Fruit fly (Drosophila melanogaster): ENCODE results near the gene CG17110.

CG17110 gene

dm6 chr3R:23048690-23049118 lies 42.8 kb upstream of the CG17110 start (continued):
- peak; percentile 78 for TF ChIP-seq CG17385 (GFP tag; optimal IDR thresholded peaks at IDR 0.05)
- peak; percentile 74 for TF ChIP-seq Xbp1 (GFP tag; optimal IDR thresholded peaks at IDR 0.05)
- TF ChIP-seq unc-4 (GFP tag; IDR thresholded peaks at IDR 0.05; ENCODE audit: partially characterized antibody), result no peak
- peak; percentile 63 for TF ChIP-seq CG11723 (GFP tag; optimal IDR thresholded peaks at IDR 0.05)
- peak; percentile 73 for TF ChIP-seq CG6689 (GFP tag; IDR thresholded peaks at IDR 0.05)
- TF ChIP-seq CG9797 (GFP tag; optimal IDR thresholded peaks at IDR 0.05), result no peak
- TF ChIP-seq twi (tag; optimal IDR thresholded peaks at IDR 0.05), result peak; percentile 24
- TF ChIP-seq CG12104 (GFP tag; optimal IDR thresholded peaks at IDR 0.05), result peak; percentile 66
- TF ChIP-seq CG6813 (GFP tag; optimal IDR thresholded peaks at IDR 0.05), result peak; percentile 62
- peak; percentile 56 for TF ChIP-seq cwo (GFP tag; optimal IDR thresholded peaks at IDR 0.05)
- TF ChIP-seq NfI (GFP tag; optimal IDR thresholded peaks at IDR 0.05), result peak; percentile 69
- no peak for TF ChIP-seq CG16815 (GFP tag; optimal IDR thresholded peaks at IDR 0.05)
- peak; percentile 37 for TF ChIP-seq CG12155 (GFP tag; optimal IDR thresholded peaks at IDR 0.05)
- TF ChIP-seq repo (GFP tag; optimal IDR thresholded peaks at IDR 0.05), result peak; percentile 14
- peak; percentile 55; the same call in 1 of the 3 replicates for TF ChIP-seq CG11093 (GFP tag; IDR thresholded peaks at IDR 0.05)
- peak; percentile 59 for TF ChIP-seq CG6254 (GFP tag; optimal IDR thresholded peaks at IDR 0.05)
- TF ChIP-seq Vsx1 (GFP tag; optimal IDR thresholded peaks at IDR 0.05), result peak; percentile 73
- 0 out of 3 replicates have a peak, but pooled peaks have one; percentile 32 for TF ChIP-seq ken (GFP tag; IDR thresholded peaks at IDR 0.05)
- peak; percentile 12 for TF ChIP-seq CG1647 (GFP tag; optimal IDR thresholded peaks at IDR 0.05)
- no peak for TF ChIP-seq Side (GFP tag; optimal IDR thresholded peaks at IDR 0.05)
- TF ChIP-seq sqz (GFP tag; optimal IDR thresholded peaks at IDR 0.05), result peak; percentile 46
- TF ChIP-seq CG8388 (GFP tag; optimal IDR thresholded peaks at IDR 0.05), result peak; percentile 84
- no peak for TF ChIP-seq hb (GFP tag; IDR thresholded peaks at IDR 0.05; ENCODE audit: partially characterized antibody)
- TF ChIP-seq CG12219 (GFP tag; optimal IDR thresholded peaks at IDR 0.05), result peak; percentile 58
- peak; percentile 59 for TF ChIP-seq Ada2b (GFP tag; IDR thresholded peaks at IDR 0.05)
- TF ChIP-seq Neu2 (GFP tag; optimal IDR thresholded peaks at IDR 0.05; ENCODE audit: borderline replicate concordance), result no peak
- peak; percentile 60 for TF ChIP-seq CG32532 (GFP tag; IDR thresholded peaks at IDR 0.05)
- peak; percentile 87 for TF ChIP-seq Drgx (GFP tag; IDR thresholded peaks at IDR 0.05)
- no peak for TF ChIP-seq rib (GFP tag; IDR thresholded peaks at IDR 0.05)
- TF ChIP-seq CG14710 (tag; optimal IDR thresholded peaks at IDR 0.05), result peak; percentile 74
- peak; percentile 21 for TF ChIP-seq Mes4 (GFP tag; optimal IDR thresholded peaks at IDR 0.05)
- no peak for TF ChIP-seq pb (GFP tag; optimal IDR thresholded peaks at IDR 0.05)
- TF ChIP-seq jing (GFP tag; optimal IDR thresholded peaks at IDR 0.05), result peak; percentile 20
- TF ChIP-seq Trl (optimal IDR thresholded peaks at IDR 0.05), result no peak
- peak; percentile 57 for TF ChIP-seq Trl (GFP tag; optimal IDR thresholded peaks at IDR 0.05)
- no peak for TF ChIP-seq CG6175 (GFP tag; IDR thresholded peaks at IDR 0.05)
- peak; percentile 61; the same call in 1 of the 2 replicates for TF ChIP-seq CG14441 (GFP tag; IDR thresholded peaks at IDR 0.05)
- TF ChIP-seq CG34224 (GFP tag; IDR thresholded peaks at IDR 0.05; ENCODE audit: partially characterized antibody), result no peak
- TF ChIP-seq Rfx (GFP tag; IDR thresholded peaks at IDR 0.05), result peak; percentile 72
- no peak for TF ChIP-seq Bdp1 (GFP tag; optimal IDR thresholded peaks at IDR 0.05)
- TF ChIP-seq CG8478 (optimal IDR thresholded peaks at IDR 0.05), result no peak
- peak; percentile 88 for TF ChIP-seq unpg (GFP tag; optimal IDR thresholded peaks at IDR 0.05)
- no peak for TF ChIP-seq CG31224 (GFP tag; IDR thresholded peaks at IDR 0.05)
- TF ChIP-seq lilli (GFP tag; optimal IDR thresholded peaks at IDR 0.05), result peak; percentile 44
- peak; percentile 77 for TF ChIP-seq Nf-YC (tag; optimal IDR thresholded peaks at IDR 0.05)
- no peak for TF ChIP-seq fru (optimal IDR thresholded peaks at IDR 0.05)
- TF ChIP-seq CG13624 (GFP tag; optimal IDR thresholded peaks at IDR 0.05), result no peak
- TF ChIP-seq Dad (GFP tag; optimal IDR thresholded peaks at IDR 0.05), result no peak
- no peak for TF ChIP-seq stwl (tag; optimal IDR thresholded peaks at IDR 0.05)
- peak; percentile 91 for TF ChIP-seq sens (GFP tag)
- no peak for TF ChIP-seq disco-r (GFP tag; optimal IDR thresholded peaks at IDR 0.05)
- no peak for TF ChIP-seq tll (GFP tag; optimal IDR thresholded peaks at IDR 0.05)

Measured in whole organism, embryonic.